Fruit fly (Drosophila melanogaster) whole organism, embryonic: ENCODE results near the gene CG13033.

Source experiments
- Abd-B ChIP-seq: fragments of 200-800 bp; sonication (Bioruptor generic); optimal IDR thresholded peaks from 2 replicates; lab custom pipeline; 2018; ENCODE audit warnings: missing biosample characterization, mild to moderate bottlenecking, missing genetic modification characterization, moderate library complexity
- Asciz ChIP-seq: fragments of 200-800 bp; sonication (Bioruptor generic); optimal IDR thresholded peaks from 2 replicates; lab custom pipeline; 2017; ENCODE audit warnings: missing biosample characterization, mild to moderate bottlenecking, missing genetic modification characterization, missing genetic modification reagents
- CG10431 ChIP-seq: fragments of 200-800 bp; sonication (Bioruptor generic); optimal IDR thresholded peaks from 3 replicates; lab custom pipeline; 2018; ENCODE audit warnings: missing biosample characterization, mild to moderate bottlenecking, missing genetic modification characterization
- CG10565 ChIP-seq: fragments of 200-800 bp; sonication (Bioruptor generic); optimal IDR thresholded peaks from 3 replicates; lab custom pipeline; 2016; ENCODE audit warnings: missing biosample characterization, mild to moderate bottlenecking, missing genetic modification characterization
- CG12071 ChIP-seq: fragments of 200-800 bp; sonication (Bioruptor generic); optimal IDR thresholded peaks from 3 replicates; lab custom pipeline; 2018; ENCODE audit warnings: missing biosample characterization, mild to moderate bottlenecking, missing genetic modification characterization
- CG14710 ChIP-seq: fragments of 200-800 bp; sonication (Bioruptor generic); optimal IDR thresholded peaks from 3 replicates; lab custom pipeline; 2019; ENCODE audit warnings: missing biosample characterization, mild to moderate bottlenecking, missing genetic modification characterization, moderate library complexity
- CG17385 ChIP-seq: fragments of 200-800 bp; sonication (Bioruptor generic); optimal IDR thresholded peaks from 3 replicates; lab custom pipeline; 2018; ENCODE audit warnings: missing biosample characterization, mild to moderate bottlenecking, missing genetic modification characterization
- CG17612 ChIP-seq: fragments of 200-800 bp; sonication (Bioruptor generic); IDR thresholded peaks from 2 replicates; pipeline ENCODE4 v1.3.6; 2022; ENCODE audit warnings: missing biosample characterization, missing genetic modification characterization
- CG2199 ChIP-seq: fragments of 200-800 bp; sonication (Bioruptor generic); IDR thresholded peaks from 3 replicates; pipeline ENCODE4 v1.3.6; 2022; ENCODE audit warnings: missing biosample characterization, missing genetic modification characterization
- CG2889 ChIP-seq: fragments of 200-800 bp; sonication (Bioruptor generic); IDR thresholded peaks from 3 replicates; pipeline ENCODE4 v1.3.6; 2022; ENCODE audit warnings: missing biosample characterization, missing genetic modification characterization
- CG30020 ChIP-seq: fragments of 200-800 bp; optimal IDR thresholded peaks from 2 replicates; lab custom pipeline; 2019; ENCODE audit warnings: missing biosample characterization, mild to moderate bottlenecking, missing genetic modification characterization, moderate library complexity
- CG32767 ChIP-seq: fragments of 200-800 bp; sonication (Bioruptor generic); IDR thresholded peaks from 2 replicates; pipeline ENCODE4 v1.3.6; 2022; ENCODE audit warnings: missing biosample characterization, missing genetic modification characterization
- CG33213 ChIP-seq: fragments of 200-800 bp; sonication (Bioruptor generic); optimal IDR thresholded peaks from 3 replicates; lab custom pipeline; 2016; ENCODE audit warnings: missing biosample characterization, missing genetic modification characterization
- CG34422 ChIP-seq: fragments of 200-800 bp; sonication (Bioruptor generic); IDR thresholded peaks from 3 replicates; pipeline ENCODE4 v1.3.6; 2022; ENCODE audit warnings: missing biosample characterization, missing genetic modification characterization
- CG4707 ChIP-seq: fragments of 200-800 bp; sonication (Bioruptor generic); optimal IDR thresholded peaks from 2 replicates; lab custom pipeline; 2018; ENCODE audit warnings: missing biosample characterization, mild to moderate bottlenecking, missing genetic modification characterization, moderate library complexity
- CG6272 ChIP-seq: fragments of 200-800 bp; sonication (Bioruptor generic); IDR thresholded peaks from 2 replicates; pipeline ENCODE4 v1.3.6; 2022; ENCODE audit warnings: missing biosample characterization, missing genetic modification characterization
- CG7987 ChIP-seq: fragments of 200-800 bp; sonication (Bioruptor generic); optimal IDR thresholded peaks from 2 replicates; lab custom pipeline; 2018; ENCODE audit warnings: missing biosample characterization, mild to moderate bottlenecking, missing genetic modification characterization, moderate library complexity
- CG8089 ChIP-seq: fragments of 200-800 bp; sonication (Bioruptor generic); optimal IDR thresholded peaks from 3 replicates; lab custom pipeline; 2016; ENCODE audit warnings: missing biosample characterization, missing genetic modification characterization
- CG9437 ChIP-seq: fragments of 200-800 bp; sonication (Bioruptor generic); optimal IDR thresholded peaks from 2 replicates; lab custom pipeline; 2018; ENCODE audit warnings: missing biosample characterization, mild to moderate bottlenecking, missing genetic modification characterization
- CG9727 ChIP-seq: fragments of 200-800 bp; sonication (Bioruptor generic); optimal IDR thresholded peaks from 3 replicates; lab custom pipeline; 2017; ENCODE audit warnings: missing biosample characterization, mild to moderate bottlenecking, missing genetic modification characterization
- D ChIP-seq, 2 experiments: fragments of 200-800 bp in 1 of 2; fragments of >200 bp in 1 of 2; sonication (Bioruptor generic) in 1 of 2; optimal IDR thresholded peaks; 2 replicates in 1 of 2; 3 replicates in 1 of 2; lab custom pipeline; 2017; ENCODE audit warnings: mild to moderate bottlenecking in 1 of 2, missing biosample characterization in 1 of 2, missing genetic modification characterization in 1 of 2, missing genetic modification reagents in 1 of 2
- D19A ChIP-seq: fragments of 200-800 bp; optimal IDR thresholded peaks from 3 replicates; lab custom pipeline; 2019; ENCODE audit warnings: missing biosample characterization, mild to moderate bottlenecking, missing genetic modification characterization, moderate library complexity
- D19B ChIP-seq: fragments of 200-800 bp; sonication (Bioruptor generic); optimal IDR thresholded peaks from 2 replicates; lab custom pipeline; 2017; ENCODE audit warnings: missing biosample characterization, mild to moderate bottlenecking, missing genetic modification characterization
- E2f2 ChIP-seq: fragments of 200-800 bp; sonication (Bioruptor generic); IDR thresholded peaks from 2 replicates; pipeline ENCODE4 v1.3.6; 2022; ENCODE audit warnings: missing biosample characterization, missing genetic modification characterization
- Fer1 ChIP-seq: fragments of 200-800 bp; sonication (Bioruptor generic); optimal IDR thresholded peaks from 2 replicates; lab custom pipeline; 2017; ENCODE audit warnings: missing biosample characterization, mild to moderate bottlenecking, missing genetic modification characterization
- HmgD ChIP-seq: fragments of 200-800 bp; sonication (Bioruptor generic); optimal IDR thresholded peaks from 3 replicates; lab custom pipeline; 2016; ENCODE audit warnings: missing biosample characterization, missing genetic modification characterization
- Hr39 ChIP-seq: fragments of >200 bp; optimal IDR thresholded peaks from 2 replicates; lab custom pipeline; 2017
- Med ChIP-seq: fragments of 200-800 bp; sonication (Bioruptor generic); peaks from one replicate; lab custom pipeline; 2016; ENCODE audit warnings: missing biosample characterization, missing genetic modification characterization, mild to moderate bottlenecking, inconsistent platforms, moderate library complexity
- NK7.1 ChIP-seq: fragments of 200-800 bp; sonication (Bioruptor generic); optimal IDR thresholded peaks from 3 replicates; lab custom pipeline; 2016; ENCODE audit warnings: missing biosample characterization, missing genetic modification characterization
- Oaz ChIP-seq: fragments of 200-800 bp; sonication (Bioruptor generic); IDR thresholded peaks from 2 replicates; pipeline ENCODE4 v1.3.6; 2022; ENCODE audit warnings: missing biosample characterization, missing genetic modification characterization
- PHDP ChIP-seq: fragments of 200-800 bp; sonication (Bioruptor generic); optimal IDR thresholded peaks from 3 replicates; lab custom pipeline; 2018; ENCODE audit warnings: missing biosample characterization, mild to moderate bottlenecking, missing genetic modification characterization, moderate library complexity
- Tbp ChIP-seq: fragments of >200 bp; optimal IDR thresholded peaks from 2 replicates; lab custom pipeline; 2018; ENCODE audit warnings: missing biosample characterization, missing genetic modification characterization
- Trl ChIP-seq, 3 experiments: fragments of >200 bp in 2 of 3; fragments of 200-800 bp in 1 of 3; sonication (Bioruptor generic) in 1 of 3; optimal IDR thresholded peaks; 2 replicates in 1 of 3; 3 replicates in 2 of 3; lab custom pipeline; 2016 to 2017; ENCODE audit warnings: missing biosample characterization in 1 of 3, missing genetic modification characterization in 1 of 3
- az2 ChIP-seq: fragments of 200-800 bp; sonication (Bioruptor generic); optimal IDR thresholded peaks from 3 replicates; lab custom pipeline; 2016; ENCODE audit warnings: missing biosample characterization, missing genetic modification characterization
- dimm ChIP-seq: fragments of 200-800 bp; sonication (Bioruptor generic); IDR thresholded peaks from 2 replicates; pipeline ENCODE4 v1.3.6; 2022; ENCODE audit warnings: missing biosample characterization, missing genetic modification characterization
- eve ChIP-seq, 2 experiments: fragments of >200 bp; optimal IDR thresholded peaks; 2 replicates each; lab custom pipeline; 2017; ENCODE audit warnings: missing biosample characterization in 2 of 2, missing genetic modification characterization in 2 of 2
- exex ChIP-seq: fragments of 200-800 bp; sonication (Bioruptor generic); optimal IDR thresholded peaks from 4 replicates; lab custom pipeline; 2018; ENCODE audit warnings: missing biosample characterization, mild to moderate bottlenecking, missing genetic modification characterization, moderate library complexity
- gcm2 ChIP-seq: fragments of 200-800 bp; sonication (Bioruptor generic); optimal IDR thresholded peaks from 2 replicates; lab custom pipeline; 2016; ENCODE audit warnings: missing biosample characterization, missing genetic modification characterization
- grn ChIP-seq: fragments of 200-800 bp; sonication (Bioruptor generic); optimal IDR thresholded peaks from 3 replicates; lab custom pipeline; 2017; ENCODE audit warnings: missing biosample characterization, missing genetic modification characterization
- gsb-n ChIP-seq: fragments of 200-800 bp; sonication (Bioruptor generic); optimal IDR thresholded peaks from 3 replicates; lab custom pipeline; 2018; ENCODE audit warnings: missing biosample characterization, mild to moderate bottlenecking, missing genetic modification characterization
- klu ChIP-seq: fragments of 200-800 bp; sonication (Bioruptor generic); IDR thresholded peaks from 2 replicates; pipeline ENCODE4 v1.3.6; 2022; ENCODE audit warnings: missing biosample characterization, missing genetic modification characterization
- luna ChIP-seq: fragments of 200-800 bp; sonication (Bioruptor generic); optimal IDR thresholded peaks from 2 replicates; lab custom pipeline; 2016; ENCODE audit warnings: missing biosample characterization, missing genetic modification characterization
- odd ChIP-seq: fragments of 200-800 bp; sonication (Bioruptor generic); optimal IDR thresholded peaks from 2 replicates; lab custom pipeline; 2017; ENCODE audit warnings: missing biosample characterization, mild to moderate bottlenecking, missing genetic modification characterization
- seq ChIP-seq: fragments of 200-800 bp; sonication (Bioruptor generic); IDR thresholded peaks from 2 replicates; pipeline ENCODE4 v1.3.6; 2022; ENCODE audit warnings: missing biosample characterization, missing genetic modification characterization
- sisA ChIP-seq: fragments of 200-800 bp; sonication (Bioruptor generic); IDR thresholded peaks from 2 replicates; pipeline ENCODE4 v1.3.6; 2022; ENCODE audit warnings: missing biosample characterization, missing genetic modification characterization
- vvl ChIP-seq: fragments of 200-800 bp; sonication (Bioruptor generic); IDR thresholded peaks from 2 replicates; pipeline ENCODE4 v1.3.6; 2022; ENCODE audit warnings: missing biosample characterization, missing genetic modification characterization
- zfh2 ChIP-seq: fragments of 200-800 bp; sonication (Bioruptor generic); optimal IDR thresholded peaks from 2 replicates; lab custom pipeline; 2016; ENCODE audit warnings: missing biosample characterization, missing genetic modification characterization

CG13033 gene

dm6 chr3L:16574307-16574946, 29.0 kb upstream of the CG13033 start, which contains the start of gene mbf1 (continued):
- TF ChIP-seq PHDP (tag; lab: Kevin White, UChicago) (peak; percentile 40), CG12071 (no peak), CG17612 (GFP tag; lab: Robert Waterston, UW) (no peak), Hr39 (lab: Kevin White, UChicago) (no peak), klu (GFP tag; lab: Robert Waterston, UW) (no peak), sisA (GFP tag; lab: Robert Waterston, UW) (no peak), NK7.1 (GFP tag; lab: Kevin White, UChicago) (no peak), Abd-B (GFP tag; lab: Kevin White, UChicago) (no peak), CG33213 (peak; percentile 8), CG34422 (GFP tag; lab: Robert Waterston, UW) (peak; percentile 27; the same call in 1 of the 3 replicates), gcm2 (no peak), HmgD (GFP tag; lab: Kevin White, UChicago) (peak; percentile 39), Fer1 (GFP tag; lab: Kevin White, UChicago) (no peak), Trl (optimal IDR thresholded peaks at IDR 0.05; lab: Kevin White, UChicago) (no peak), Trl (GFP tag; optimal IDR thresholded peaks at IDR 0.05; lab: Kevin White, UChicago) (peak; percentile 21), Tbp (no peak)

dm6 chr3L:16573234-16573633, 27.8 kb upstream of the CG13033 start, which contains the start of gene Mipp1:
Gene Mipp1, minus strand, starts transcription at chr3L:16573334.
- peak; percentile 77 for TF ChIP-seq exex
- TF ChIP-seq grn (GFP tag; lab: Kevin White, UChicago), result peak; percentile 33

dm6 chr3L:16572208-16572607, 26.8 kb upstream of the CG13033 start:
- TF ChIP-seq D (optimal IDR thresholded peaks at IDR 0.05; lab: Kevin White, UChicago) (no peak), D (GFP tag; optimal IDR thresholded peaks at IDR 0.05; lab: Kevin White, UChicago) (no peak), CG17385 (GFP tag; lab: Kevin White, UChicago) (peak; percentile 35), Hr39 (lab: Kevin White, UChicago) (no peak), gsb-n (tag; lab: Kevin White, UChicago) (no peak), zfh2 (GFP tag; lab: Kevin White, UChicago) (no peak), Med (GFP tag; lab: Kevin White, UChicago) (peak; percentile 70), CG10565 (no peak), klu (GFP tag; lab: Robert Waterston, UW) (no peak), az2 (GFP tag; lab: Kevin White, UChicago) (no peak), dimm (GFP tag; lab: Robert Waterston, UW) (no peak), odd (GFP tag; lab: Kevin White, UChicago) (no peak), D19A (tag; lab: Kevin White, UChicago) (no peak), CG2199 (GFP tag; lab: Robert Waterston, UW) (0 out of 3 replicates have a peak, but pooled peaks have one; percentile 42), Asciz (GFP tag; lab: Kevin White, UChicago) (no peak), CG30020 (tag; lab: Kevin White, UChicago) (no peak), luna (no peak), CG9437 (no peak), CG6272 (GFP tag; lab: Robert Waterston, UW) (no peak), CG10431 (no peak), CG8089 (GFP tag; lab: Kevin White, UChicago) (no peak), vvl (GFP tag; lab: Robert Waterston, UW) (peak; percentile 49), Oaz (GFP tag; lab: Robert Waterston, UW) (no peak), eve (GFP tag; optimal IDR thresholded peaks at IDR 0.05; lab: Kevin White, UChicago) (no peak), CG2889 (GFP tag; lab: Robert Waterston, UW) (no peak), CG9727 (GFP tag; lab: Kevin White, UChicago) (no peak), CG14710 (tag; lab: Kevin White, UChicago) (no peak), E2f2 (GFP tag; lab: Robert Waterston, UW) (peak; percentile 17; the same call in 1 of the 2 replicates), CG34422 (GFP tag; lab: Robert Waterston, UW) (no peak), CG7987 (GFP tag; lab: Kevin White, UChicago) (no peak), seq (GFP tag; lab: Robert Waterston, UW) (no peak), CG32767 (GFP tag; lab: Robert Waterston, UW) (no peak), D19B (GFP tag; lab: Kevin White, UChicago) (no peak), CG4707 (GFP tag; lab: Kevin White, UChicago) (no peak)
